Fruit fly (Drosophila melanogaster) whole organism: ENCODE results near the gene CG45116.

Experiments used
- CG8478 ChIP-seq: fragments of >200 bp; optimal IDR thresholded peaks from 2 replicates; lab custom pipeline; 2018; ENCODE audit warnings: inconsistent platforms
- Dll ChIP-seq: fragments of >200 bp; optimal IDR thresholded peaks from 2 replicates; lab custom pipeline; 2017
- EcR ChIP-seq, 2 experiments: fragments of >200 bp; optimal IDR thresholded peaks; 2 replicates each; lab custom pipeline; 2017; ENCODE audit warnings: missing biosample characterization in 2 of 2, missing genetic modification characterization in 2 of 2, missing genetic modification reagents in 2 of 2
- pan ChIP-seq: fragments of >200 bp; optimal IDR thresholded peaks from 2 replicates; lab custom pipeline; 2017
- psq ChIP-seq: fragments of >200 bp; optimal IDR thresholded peaks from 2 replicates; lab custom pipeline; 2017
- usp ChIP-seq: fragments of >200 bp; optimal IDR thresholded peaks from 2 replicates; lab custom pipeline; 2017; ENCODE audit warnings: missing biosample characterization, missing genetic modification characterization, mixed read lengths

- TF ChIP-seq psq (lab: Kevin White, UChicago) (no peak), usp (GFP tag; lab: Kevin White, UChicago) (no peak), pan (lab: Kevin White, UChicago) (no peak), CG8478 (lab: Kevin White, UChicago) (no peak), EcR (GFP tag; optimal IDR thresholded peaks at IDR 0.05; lab: Kevin White, UChicago) (no peak), Dll (lab: Kevin White, UChicago) (no peak)
Measured at dm6 chr3L:22695653-22696052, 3.6 kb upstream of the CG45116 start, which contains the start of gene CG14452.
